Worm (Caenorhabditis elegans) whole organism, mixed stage, embryonic: ENCODE data around the gene Y22D7AL.1.

Experiments used
- M03D4.4 ChIP-seq: sonication (generic microtip); optimal IDR thresholded peaks from 2 replicates; lab custom pipeline; 2017; ENCODE audit warnings: mild to moderate bottlenecking, missing genetic modification characterization, missing compliant biosample characterization
- bed-3 ChIP-seq: fragments of 200-800 bp; sonication (Bioruptor generic); optimal IDR thresholded peaks from 3 replicates; lab custom pipeline; 2018; ENCODE audit warnings: mild to moderate bottlenecking, missing genetic modification characterization, moderate library complexity, missing compliant biosample characterization
- blmp-1 ChIP-seq: fragments of 150-350 bp; optimal IDR thresholded peaks from 2 replicates; lab custom pipeline; 2014; ENCODE audit warnings: missing biosample characterization, missing genetic modification characterization
- ceh-39 ChIP-seq: fragments of 150-350 bp; optimal IDR thresholded peaks from 2 replicates; lab custom pipeline; 2014; ENCODE audit warnings: missing biosample characterization, missing genetic modification characterization
- ceh-43 ChIP-seq: fragments of 200-800 bp; sonication (Bioruptor generic); optimal IDR thresholded peaks from 2 replicates; lab custom pipeline; 2018; ENCODE audit warnings: mild to moderate bottlenecking, missing genetic modification characterization, moderate library complexity, missing compliant biosample characterization
- ceh-83 ChIP-seq: fragments of 200-800 bp; sonication (Bioruptor generic); optimal IDR thresholded peaks from 2 replicates; lab custom pipeline; 2018; ENCODE audit warnings: mild to moderate bottlenecking, missing genetic modification characterization, missing compliant biosample characterization
- ces-1 ChIP-seq: fragments of 150-350 bp; optimal IDR thresholded peaks from 2 replicates; lab custom pipeline; 2014; ENCODE audit warnings: missing biosample characterization, missing genetic modification reagents, missing genetic modification characterization
- cnd-1 ChIP-seq: fragments of 200-800 bp; sonication (Bioruptor generic); optimal IDR thresholded peaks from 2 replicates; lab custom pipeline; 2018; ENCODE audit warnings: mild to moderate bottlenecking, missing genetic modification characterization, missing compliant biosample characterization
- drap-1 ChIP-seq: fragments of 200-800 bp; sonication (Bioruptor generic); optimal IDR thresholded peaks from 3 replicates; lab custom pipeline; 2018; ENCODE audit warnings: mild to moderate bottlenecking, missing genetic modification characterization, missing compliant biosample characterization
- elt-1 ChIP-seq: sonication (generic microtip); optimal IDR thresholded peaks from 2 replicates; lab custom pipeline; 2017; ENCODE audit warnings: missing genetic modification characterization, mild to moderate bottlenecking, missing compliant biosample characterization, antibody characterized with exemption, moderate library complexity, borderline replicate concordance; ENCODE audit not compliant: insufficient read depth
- elt-3 ChIP-seq: fragments of 150-350 bp; optimal IDR thresholded peaks from 2 replicates; lab custom pipeline; 2014; ENCODE audit warnings: missing biosample characterization, missing genetic modification characterization
- flh-1 ChIP-seq: fragments of 200-800 bp; sonication (Bioruptor generic); optimal IDR thresholded peaks from 2 replicates; lab custom pipeline; 2018; ENCODE audit warnings: mild to moderate bottlenecking, missing genetic modification characterization, moderate library complexity, missing compliant biosample characterization
- ham-2 ChIP-seq: fragments of 200-800 bp; sonication (Bioruptor generic); optimal IDR thresholded peaks from 2 replicates; lab custom pipeline; 2018; ENCODE audit warnings: mild to moderate bottlenecking, missing genetic modification characterization, missing compliant biosample characterization
- hlh-1 ChIP-seq: fragments of 150-350 bp; optimal IDR thresholded peaks from 2 replicates; lab custom pipeline; 2014; ENCODE audit warnings: missing biosample characterization, missing genetic modification reagents, missing genetic modification characterization
- lin-13 ChIP-seq: fragments of 150-350 bp; optimal IDR thresholded peaks from 2 replicates; lab custom pipeline; 2014; ENCODE audit warnings: missing biosample characterization, missing genetic modification characterization
- lin-32 ChIP-seq: fragments of 200-800 bp; sonication (Bioruptor generic); optimal IDR thresholded peaks from 2 replicates; lab custom pipeline; 2018; ENCODE audit warnings: mild to moderate bottlenecking, missing genetic modification characterization, missing compliant biosample characterization
- lsy-2 ChIP-seq: fragments of 150-350 bp; optimal IDR thresholded peaks from 2 replicates; lab custom pipeline; 2014; ENCODE audit warnings: missing biosample characterization, missing genetic modification characterization
- mab-5 ChIP-seq: fragments of 150-350 bp; optimal IDR thresholded peaks from 2 replicates; lab custom pipeline; 2014; ENCODE audit warnings: missing biosample characterization, missing genetic modification characterization
- mep-1 ChIP-seq: fragments of 150-350 bp; optimal IDR thresholded peaks from 2 replicates; lab custom pipeline; 2017; ENCODE audit warnings: missing biosample characterization, missing genetic modification reagents, missing genetic modification characterization, inconsistent platforms
- mls-2 ChIP-seq: sonication (generic microtip); optimal IDR thresholded peaks from 2 replicates; lab custom pipeline; 2016; ENCODE audit warnings: mild to moderate bottlenecking, missing genetic modification characterization, moderate library complexity, missing compliant biosample characterization
- nhr-12 ChIP-seq: fragments of 150-350 bp; optimal IDR thresholded peaks from 2 replicates; lab custom pipeline; 2014; ENCODE audit warnings: missing biosample characterization, missing genetic modification characterization
- nhr-2 ChIP-seq: fragments of 150-350 bp; optimal IDR thresholded peaks from 2 replicates; lab custom pipeline; 2014; ENCODE audit warnings: missing biosample characterization, missing genetic modification characterization
- nhr-237 ChIP-seq: fragments of 150-350 bp; optimal IDR thresholded peaks from 2 replicates; lab custom pipeline; 2014; ENCODE audit warnings: missing biosample characterization, missing genetic modification characterization
- nhr-28 ChIP-seq: fragments of 150-350 bp; optimal IDR thresholded peaks from 2 replicates; lab custom pipeline; 2014; ENCODE audit warnings: missing biosample characterization, missing genetic modification characterization
- nhr-76 ChIP-seq: sonication (generic microtip); optimal IDR thresholded peaks from 2 replicates; lab custom pipeline; 2017; ENCODE audit warnings: missing biosample characterization, missing genetic modification characterization
- pha-4 ChIP-seq: fragments of 150-350 bp; optimal IDR thresholded peaks from 2 replicates; lab custom pipeline; 2018; ENCODE audit warnings: missing biosample characterization, missing genetic modification reagents, missing genetic modification characterization
- sem-2 ChIP-seq: fragments of 200-800 bp; sonication (Bioruptor generic); optimal IDR thresholded peaks from 2 replicates; lab custom pipeline; 2018; ENCODE audit warnings: mild to moderate bottlenecking, missing genetic modification characterization, missing compliant biosample characterization
- snpc-4 ChIP-seq: fragments of 150-350 bp; optimal IDR thresholded peaks from 2 replicates; lab custom pipeline; 2014; ENCODE audit warnings: missing biosample characterization, missing genetic modification characterization
- sptf-1 ChIP-seq: sonication (generic microtip); optimal IDR thresholded peaks from 2 replicates; lab custom pipeline; 2017; ENCODE audit warnings: mild to moderate bottlenecking, missing genetic modification characterization, moderate library complexity, missing compliant biosample characterization
- tbx-8 ChIP-seq: fragments of 200-800 bp; sonication (Bioruptor generic); optimal IDR thresholded peaks from 2 replicates; lab custom pipeline; 2018; ENCODE audit warnings: mild to moderate bottlenecking, missing genetic modification characterization, moderate library complexity, missing compliant biosample characterization
- unc-120 ChIP-seq: sonication (generic microtip); optimal IDR thresholded peaks from 2 replicates; lab custom pipeline; 2017; ENCODE audit warnings: missing genetic modification characterization, missing compliant biosample characterization; ENCODE audit not compliant: poor library complexity, severe bottlenecking
- unc-39 ChIP-seq: fragments of 150-350 bp; optimal IDR thresholded peaks from 2 replicates; lab custom pipeline; 2014; ENCODE audit warnings: missing biosample characterization, missing genetic modification characterization
- unc-62 ChIP-seq: fragments of 150-350 bp; optimal IDR thresholded peaks from 2 replicates; lab custom pipeline; 2014; ENCODE audit warnings: missing biosample characterization, missing genetic modification reagents, missing genetic modification characterization
- zip-8 ChIP-seq: fragments of 150-350 bp; optimal IDR thresholded peaks from 2 replicates; lab custom pipeline; 2014; ENCODE audit warnings: missing biosample characterization, missing genetic modification characterization
- ztf-11 ChIP-seq: fragments of 150-350 bp; optimal IDR thresholded peaks from 2 replicates; lab custom pipeline; 2014; ENCODE audit warnings: missing biosample characterization, missing genetic modification characterization

Y22D7AL.1 gene

ce11 chrIII:1680393-1680792, 28.1 kb downstream of the Y22D7AL.1 start:
- TF ChIP-seq zip-8 (tag; lab: Kevin White, UChicago) (no peak), flh-1 (GFP tag; lab: Kevin White, UChicago) (no peak), unc-39 (tag; lab: Kevin White, UChicago) (no peak), nhr-2 (no peak), nhr-12 (no peak), hlh-1 (tag; lab: Kevin White, UChicago) (no peak), sptf-1 (tag; lab: Kevin White, UChicago) (no peak), nhr-237 (tag; lab: Kevin White, UChicago) (no peak), ceh-43 (GFP tag; lab: Kevin White, UChicago) (no peak), ces-1 (GFP tag; lab: Kevin White, UChicago) (no peak), unc-120 (tag; lab: Kevin White, UChicago) (no peak), elt-1 (tag; lab: Kevin White, UChicago) (no peak)

- TF ChIP-seq M03D4.4 (tag; lab: Kevin White, UChicago) (no peak), ham-2 (GFP tag; lab: Kevin White, UChicago) (no peak), snpc-4 (no peak), flh-1 (GFP tag; lab: Kevin White, UChicago) (no peak), tbx-8 (no peak), unc-62 (GFP tag; lab: Kevin White, UChicago) (peak; percentile 16), nhr-76 (tag; lab: Kevin White, UChicago) (no peak), zip-8 (tag; lab: Kevin White, UChicago) (no peak), blmp-1 (tag; lab: Kevin White, UChicago) (no peak), unc-39 (tag; lab: Kevin White, UChicago) (no peak), mab-5 (tag; lab: Kevin White, UChicago) (peak; percentile 79), sem-2 (GFP tag; lab: Kevin White, UChicago) (no peak), mep-1 (tag; lab: Kevin White, UChicago) (no peak), ztf-11 (tag; lab: Kevin White, UChicago) (no peak), nhr-12 (no peak), cnd-1 (tag; lab: Kevin White, UChicago) (peak; percentile 3), drap-1 (GFP tag; lab: Kevin White, UChicago) (peak; percentile 36), lsy-2 (no peak), ceh-83 (GFP tag; lab: Kevin White, UChicago) (no peak), nhr-28 (peak; percentile 8), lin-13 (no peak), hlh-1 (tag; lab: Kevin White, UChicago) (peak; percentile 10), elt-3 (tag; lab: Kevin White, UChicago) (peak; percentile 90), elt-1 (tag; lab: Kevin White, UChicago) (no peak), bed-3 (GFP tag; lab: Kevin White, UChicago) (no peak), mls-2 (tag; lab: Kevin White, UChicago) (no peak), ceh-43 (GFP tag; lab: Kevin White, UChicago) (no peak), pha-4 (tag; lab: Kevin White, UChicago) (peak; percentile 13), ceh-39 (tag; lab: Kevin White, UChicago) (no peak), unc-120 (tag; lab: Kevin White, UChicago) (peak; percentile 18), nhr-237 (tag; lab: Kevin White, UChicago) (peak; percentile 74), ces-1 (GFP tag; lab: Kevin White, UChicago) (no peak), lin-32 (no peak), sptf-1 (tag; lab: Kevin White, UChicago) (no peak), nhr-2 (no peak)
Measured at ce11 chrIII:1680996-1681395, 28.7 kb downstream of the Y22D7AL.1 start.

- peak; percentile 10 for TF ChIP-seq unc-120 (tag; lab: Kevin White, UChicago)
- TF ChIP-seq blmp-1 (tag; lab: Kevin White, UChicago), result no peak
- peak; percentile 86 for TF ChIP-seq elt-3 (tag; lab: Kevin White, UChicago)
- TF ChIP-seq M03D4.4 (tag; lab: Kevin White, UChicago), result no peak
Measured at ce11 chrIII:1682262-1682661, 30.0 kb downstream of the Y22D7AL.1 start.
